Worm (Caenorhabditis elegans) whole organism, L1 larva: ENCODE data around the gene clec-6.

Experiments
- C04F5.9 ChIP-seq: sonication (generic microtip); optimal IDR thresholded peaks from 2 replicates; lab custom pipeline; 2016; ENCODE audit warnings: missing genetic modification characterization, missing compliant biosample characterization
- ama-1 ChIP-seq: fragments of 150-350 bp; optimal IDR thresholded peaks from 2 replicates; lab custom pipeline; 2014
- ceh-8 ChIP-seq: fragments of 200-800 bp; sonication (Bioruptor generic); optimal IDR thresholded peaks from 2 replicates; lab custom pipeline; 2018; ENCODE audit warnings: mild to moderate bottlenecking, missing genetic modification characterization, moderate library complexity, missing compliant biosample characterization
- elt-3 ChIP-seq, 6 experiments: fragments of 150-350 bp in 1 of 6; sonication (generic microtip); optimal IDR thresholded peaks; 2 replicates each; lab custom pipeline; 2017 to 2018; ENCODE audit warnings: missing biosample characterization in 6 of 6, missing genetic modification characterization in 6 of 6, inconsistent platforms in 1 of 6
- nhr-11 ChIP-seq: fragments of 150-350 bp; optimal IDR thresholded peaks from 2 replicates; lab custom pipeline; 2014; ENCODE audit warnings: missing biosample characterization, missing genetic modification characterization
- nhr-90 ChIP-seq: sonication (generic microtip); optimal IDR thresholded peaks from 2 replicates; lab custom pipeline; 2016; ENCODE audit warnings: mild to moderate bottlenecking, missing genetic modification characterization, missing compliant biosample characterization; ENCODE audit not compliant: poor library complexity
- unc-130 ChIP-seq: fragments of 150-350 bp; optimal IDR thresholded peaks from 2 replicates; lab custom pipeline; 2017; ENCODE audit warnings: missing biosample characterization, missing genetic modification characterization, inconsistent platforms
- unc-62 ChIP-seq: fragments of 150-350 bp; optimal IDR thresholded peaks from 2 replicates; lab custom pipeline; 2014; ENCODE audit warnings: missing biosample characterization, missing genetic modification reagents, missing genetic modification characterization

DNA sequence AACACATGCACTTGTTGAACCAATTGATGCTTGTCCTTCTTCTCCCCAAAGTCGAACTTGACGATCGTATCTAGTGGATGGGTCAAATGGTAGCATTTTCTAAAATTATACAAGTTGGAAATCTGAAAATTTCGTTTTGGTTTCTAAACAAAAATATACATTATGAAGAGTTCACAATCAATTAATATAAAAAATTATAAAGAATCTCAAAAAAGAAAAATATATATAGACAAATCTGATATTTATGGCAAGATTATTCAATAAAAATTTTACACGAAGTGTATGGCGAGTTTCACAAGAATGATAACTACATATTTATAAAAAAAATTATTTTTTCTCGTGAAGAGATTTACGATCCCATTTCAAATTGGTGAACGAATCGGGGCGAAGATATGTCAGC, 33.0 kb upstream of the clec-6 start, which contains the start of gene ula-1:
- TF ChIP-seq elt-3 (tag; optimal IDR thresholded peaks at IDR 0.05; lab: Kevin White, UChicago) (no peak), unc-130 (tag; lab: Kevin White, UChicago) (no peak), nhr-90 (tag; lab: Kevin White, UChicago) (no peak), unc-62 (no peak), nhr-11 (tag; lab: Kevin White, UChicago) (no peak), ama-1 (lab: Kevin White, UChicago) (no peak), ceh-8 (GFP tag; lab: Kevin White, UChicago) (no peak), C04F5.9 (tag; lab: Kevin White, UChicago) (no peak)
